Fruit fly (Drosophila melanogaster) whole organism: ENCODE measurements around the gene dmrt11E.

Experiments used
- CG8478 ChIP-seq: fragments of >200 bp; optimal IDR thresholded peaks from 2 replicates; lab custom pipeline; 2018; ENCODE audit warnings: inconsistent platforms
- Dll ChIP-seq: fragments of >200 bp; optimal IDR thresholded peaks from 2 replicates; lab custom pipeline; 2017
- pan ChIP-seq: fragments of >200 bp; optimal IDR thresholded peaks from 2 replicates; lab custom pipeline; 2017
- psq ChIP-seq: fragments of >200 bp; optimal IDR thresholded peaks from 2 replicates; lab custom pipeline; 2017
- usp ChIP-seq: fragments of >200 bp; optimal IDR thresholded peaks from 2 replicates; lab custom pipeline; 2017; ENCODE audit warnings: missing biosample characterization, missing genetic modification characterization, mixed read lengths

- TF ChIP-seq usp = no peak
- TF ChIP-seq psq (lab: Kevin White, UChicago) = no peak
- no peak for TF ChIP-seq CG8478
- no peak for TF ChIP-seq pan
- no peak for TF ChIP-seq Dll
These were observed 33.3 kb downstream of the dmrt11E start for dm6 chrX:13401245-13401644.
